Fruit fly (Drosophila melanogaster) whole organism, embryonic: ENCODE measurements around the gene pyx.

Experiments
- B-H1 ChIP-seq: fragments of 200-800 bp; sonication (Bioruptor generic); IDR thresholded peaks from 3 replicates; pipeline ENCODE4 v1.3.6; 2022; ENCODE audit warnings: missing biosample characterization, missing genetic modification characterization
- B-H2 ChIP-seq: fragments of 200-800 bp; sonication (Bioruptor generic); optimal IDR thresholded peaks from 2 replicates; lab custom pipeline; 2018; ENCODE audit warnings: missing biosample characterization, mild to moderate bottlenecking, missing genetic modification characterization
- CG10274 ChIP-seq: fragments of 200-800 bp; sonication (Bioruptor generic); optimal IDR thresholded peaks from 3 replicates; lab custom pipeline; 2017; ENCODE audit warnings: missing biosample characterization, mild to moderate bottlenecking, missing genetic modification characterization
- CG10366 ChIP-seq: fragments of 200-800 bp; sonication (Bioruptor generic); IDR thresholded peaks from 2 replicates; pipeline ENCODE4 v1.3.6; 2022; ENCODE audit warnings: missing biosample characterization, missing genetic modification characterization
- CG13123 ChIP-seq: fragments of 200-800 bp; sonication (Bioruptor generic); optimal IDR thresholded peaks from 2 replicates; lab custom pipeline; 2016; ENCODE audit warnings: missing biosample characterization, missing genetic modification characterization
- CG14014 ChIP-seq: fragments of 200-800 bp; sonication (Bioruptor generic); IDR thresholded peaks from 2 replicates; pipeline ENCODE4 v1.3.6; 2022; ENCODE audit warnings: missing biosample characterization, missing genetic modification characterization
- CG17912 ChIP-seq: fragments of 200-800 bp; sonication (Bioruptor generic); optimal IDR thresholded peaks from 2 replicates; lab custom pipeline; 2018; ENCODE audit warnings: missing biosample characterization, mild to moderate bottlenecking, missing genetic modification characterization
- CG18262 ChIP-seq: fragments of 200-800 bp; optimal IDR thresholded peaks from 3 replicates; lab custom pipeline; 2019; ENCODE audit warnings: missing biosample characterization, mild to moderate bottlenecking, missing genetic modification characterization, moderate library complexity
- CG18764 ChIP-seq: fragments of 200-800 bp; sonication (Bioruptor generic); optimal IDR thresholded peaks from 3 replicates; lab custom pipeline; 2016; ENCODE audit warnings: missing biosample characterization, missing genetic modification characterization
- CG2120 ChIP-seq: fragments of 200-800 bp; sonication (Bioruptor generic); optimal IDR thresholded peaks from 3 replicates; lab custom pipeline; 2016; ENCODE audit warnings: missing biosample characterization, missing genetic modification characterization
- CG2875 ChIP-seq: fragments of 200-800 bp; sonication (Bioruptor generic); optimal IDR thresholded peaks from 2 replicates; lab custom pipeline; 2017; ENCODE audit warnings: missing biosample characterization, mild to moderate bottlenecking, missing genetic modification characterization, missing genetic modification reagents
- CG33557 ChIP-seq: fragments of 200-800 bp; sonication (Bioruptor generic); optimal IDR thresholded peaks from 2 replicates; lab custom pipeline; 2019; ENCODE audit warnings: missing biosample characterization, mild to moderate bottlenecking, missing genetic modification characterization, moderate library complexity
- CG3407 ChIP-seq: fragments of 200-800 bp; sonication (Bioruptor generic); optimal IDR thresholded peaks from 2 replicates; lab custom pipeline; 2018; ENCODE audit warnings: missing biosample characterization, mild to moderate bottlenecking, missing genetic modification characterization
- CG3726 ChIP-seq: fragments of 200-800 bp; sonication (Bioruptor generic); IDR thresholded peaks from 3 replicates; pipeline ENCODE4, ENCODE4 v1.3.6; 2022; ENCODE audit warnings: missing biosample characterization, missing genetic modification characterization
- CG4820 ChIP-seq: fragments of 200-800 bp; sonication (Bioruptor generic); optimal IDR thresholded peaks from 3 replicates; lab custom pipeline; 2016; ENCODE audit warnings: missing biosample characterization, missing genetic modification characterization
- CG6175 ChIP-seq: fragments of 200-800 bp; sonication (Bioruptor generic); IDR thresholded peaks from 3 replicates; pipeline ENCODE4 v1.3.6; 2022; ENCODE audit warnings: missing biosample characterization, missing genetic modification characterization
- CG6272 ChIP-seq: fragments of 200-800 bp; sonication (Bioruptor generic); IDR thresholded peaks from 2 replicates; pipeline ENCODE4 v1.3.6; 2022; ENCODE audit warnings: missing biosample characterization, missing genetic modification characterization
- CG6654 ChIP-seq: fragments of 200-800 bp; sonication (Bioruptor generic); optimal IDR thresholded peaks from 2 replicates; lab custom pipeline; 2017; ENCODE audit warnings: missing biosample characterization, mild to moderate bottlenecking, missing genetic modification characterization
- CG6683 ChIP-seq: fragments of 200-800 bp; sonication (Bioruptor generic); optimal IDR thresholded peaks from 2 replicates; lab custom pipeline; 2017; ENCODE audit warnings: missing biosample characterization, mild to moderate bottlenecking, missing genetic modification characterization, missing genetic modification reagents
- CG7745 ChIP-seq: fragments of 200-800 bp; sonication (Bioruptor generic); optimal IDR thresholded peaks from 2 replicates; lab custom pipeline; 2018; ENCODE audit warnings: missing biosample characterization, mild to moderate bottlenecking, missing genetic modification characterization, moderate library complexity
- CG9797 ChIP-seq: fragments of 200-800 bp; sonication (Bioruptor generic); optimal IDR thresholded peaks from 3 replicates; lab custom pipeline; 2018; ENCODE audit warnings: missing biosample characterization, mild to moderate bottlenecking, missing genetic modification characterization
- CHES-1-like ChIP-seq: fragments of 200-800 bp; sonication (Bioruptor generic); optimal IDR thresholded peaks from 2 replicates; lab custom pipeline; 2016; ENCODE audit warnings: missing biosample characterization, missing genetic modification characterization
- Camta ChIP-seq: fragments of 200-800 bp; sonication (Bioruptor generic); optimal IDR thresholded peaks from 2 replicates; lab custom pipeline; 2016; ENCODE audit warnings: missing biosample characterization, missing genetic modification characterization
- CkIIα-i1 ChIP-seq: fragments of 200-800 bp; sonication (Bioruptor generic); IDR thresholded peaks from 2 replicates; pipeline ENCODE4 v1.3.6; 2022; ENCODE audit warnings: missing biosample characterization, missing genetic modification characterization
- CrebB ChIP-seq: fragments of 200-800 bp; sonication (Bioruptor generic); optimal IDR thresholded peaks from 3 replicates; lab custom pipeline; 2018; ENCODE audit warnings: missing biosample characterization, mild to moderate bottlenecking, missing genetic modification characterization
- Elba2 ChIP-seq: fragments of 200-800 bp; sonication (Bioruptor generic); optimal IDR thresholded peaks from 3 replicates; lab custom pipeline; 2016; ENCODE audit warnings: missing biosample characterization, missing genetic modification characterization
- Hey ChIP-seq: fragments of 200-800 bp; sonication (Bioruptor generic); optimal IDR thresholded peaks from 3 replicates; lab custom pipeline; 2018; ENCODE audit warnings: missing biosample characterization, mild to moderate bottlenecking, missing genetic modification characterization
- HmgD ChIP-seq: fragments of 200-800 bp; sonication (Bioruptor generic); optimal IDR thresholded peaks from 3 replicates; lab custom pipeline; 2016; ENCODE audit warnings: missing biosample characterization, missing genetic modification characterization
- Max ChIP-seq: fragments of 200-800 bp; sonication (Bioruptor generic); optimal IDR thresholded peaks from 2 replicates; lab custom pipeline; 2016; ENCODE audit warnings: missing biosample characterization, mild to moderate bottlenecking, missing genetic modification characterization
- NK7.1 ChIP-seq: fragments of 200-800 bp; sonication (Bioruptor generic); optimal IDR thresholded peaks from 3 replicates; lab custom pipeline; 2016; ENCODE audit warnings: missing biosample characterization, missing genetic modification characterization
- Oli ChIP-seq: fragments of 200-800 bp; sonication (Bioruptor generic); optimal IDR thresholded peaks from 2 replicates; lab custom pipeline; 2018; ENCODE audit warnings: missing biosample characterization, mild to moderate bottlenecking, missing genetic modification characterization, moderate library complexity
- Ptx1 ChIP-seq: fragments of 200-800 bp; sonication (Bioruptor generic); IDR thresholded peaks from 2 replicates; pipeline ENCODE4 v1.3.6; 2022; ENCODE audit warnings: missing biosample characterization, missing genetic modification characterization
- Trl ChIP-seq, 3 experiments: fragments of >200 bp in 2 of 3; fragments of 200-800 bp in 1 of 3; sonication (Bioruptor generic) in 1 of 3; optimal IDR thresholded peaks; 2 replicates in 1 of 3; 3 replicates in 2 of 3; lab custom pipeline; 2016 to 2017; ENCODE audit warnings: missing biosample characterization in 1 of 3, missing genetic modification characterization in 1 of 3
- abd-A ChIP-seq: fragments of 200-800 bp; sonication (Bioruptor generic); optimal IDR thresholded peaks from 3 replicates; lab custom pipeline; 2019; ENCODE audit warnings: missing biosample characterization, mild to moderate bottlenecking, missing genetic modification characterization, moderate library complexity
- aop ChIP-seq: fragments of 200-800 bp; sonication (Bioruptor generic); IDR thresholded peaks from 2 replicates; pipeline ENCODE4 v1.3.6; 2022; ENCODE audit warnings: missing biosample characterization, missing genetic modification characterization
- ara ChIP-seq: fragments of 200-800 bp; sonication (Bioruptor generic); IDR thresholded peaks from 2 replicates; pipeline ENCODE4 v1.3.6; 2022; ENCODE audit warnings: missing biosample characterization, missing genetic modification characterization
- bigmax ChIP-seq: fragments of 200-800 bp; sonication (Bioruptor generic); optimal IDR thresholded peaks from 2 replicates; lab custom pipeline; 2018; ENCODE audit warnings: missing biosample characterization, mild to moderate bottlenecking, missing genetic modification characterization
- cas ChIP-seq: fragments of 200-800 bp; sonication (Bioruptor generic); IDR thresholded peaks from 2 replicates; pipeline ENCODE4 v1.3.6; 2022; ENCODE audit warnings: missing biosample characterization, missing genetic modification characterization
- chif ChIP-seq, 2 experiments: fragments of 200-800 bp; sonication (Bioruptor generic); optimal IDR thresholded peaks; 3 replicates each; lab custom pipeline; 2016; ENCODE audit warnings: missing biosample characterization in 2 of 2, missing genetic modification characterization in 2 of 2
- dimm ChIP-seq: fragments of 200-800 bp; sonication (Bioruptor generic); IDR thresholded peaks from 2 replicates; pipeline ENCODE4 v1.3.6; 2022; ENCODE audit warnings: missing biosample characterization, missing genetic modification characterization
- dpn ChIP-seq, 2 experiments: fragments of 200-800 bp; sonication (Bioruptor generic); optimal IDR thresholded peaks; 3 replicates each; lab custom pipeline; 2016; ENCODE audit warnings: missing biosample characterization in 2 of 2, missing genetic modification characterization in 2 of 2
- eyg ChIP-seq: fragments of 200-800 bp; sonication (Bioruptor generic); optimal IDR thresholded peaks from 3 replicates; lab custom pipeline; 2016; ENCODE audit warnings: missing biosample characterization, missing genetic modification characterization
- gem ChIP-seq: fragments of 200-800 bp; sonication (Bioruptor generic); optimal IDR thresholded peaks from 2 replicates; lab custom pipeline; 2019; ENCODE audit warnings: missing biosample characterization, mild to moderate bottlenecking, missing genetic modification characterization, moderate library complexity
- nerfin-1 ChIP-seq: fragments of 200-800 bp; sonication (Bioruptor generic); optimal IDR thresholded peaks from 3 replicates; lab custom pipeline; 2019; ENCODE audit warnings: missing biosample characterization, mild to moderate bottlenecking, missing genetic modification characterization, moderate library complexity
- pho ChIP-seq: fragments of 200-800 bp; sonication (Bioruptor generic); optimal IDR thresholded peaks from 2 replicates; lab custom pipeline; 2016; ENCODE audit warnings: missing biosample characterization, missing genetic modification characterization
- pros ChIP-seq: fragments of 200-800 bp; sonication (Bioruptor generic); optimal IDR thresholded peaks from 3 replicates; lab custom pipeline; 2019; ENCODE audit warnings: missing biosample characterization, mild to moderate bottlenecking, missing genetic modification characterization, moderate library complexity
- so ChIP-seq: fragments of 200-800 bp; sonication (Bioruptor generic); IDR thresholded peaks from 3 replicates; pipeline ENCODE4 v1.3.6; 2022; ENCODE audit warnings: missing biosample characterization, missing genetic modification characterization
- ssp ChIP-seq: fragments of 200-800 bp; sonication (Bioruptor generic); IDR thresholded peaks from 2 replicates; pipeline ENCODE4 v1.3.6; 2022; ENCODE audit warnings: missing biosample characterization, missing genetic modification characterization
- tll ChIP-seq, 2 experiments: fragments of 200-800 bp in 1 of 2; fragments of >200 bp in 1 of 2; sonication (Bioruptor generic) in 1 of 2; optimal IDR thresholded peaks; 2 replicates each; lab custom pipeline; 2017 to 2019; ENCODE audit warnings: missing biosample characterization in 2 of 2, missing genetic modification characterization in 2 of 2, mild to moderate bottlenecking in 1 of 2, moderate library complexity in 1 of 2
- toy ChIP-seq: fragments of 200-800 bp; sonication (Bioruptor generic); IDR thresholded peaks from 2 replicates; pipeline ENCODE4 v1.3.6; 2022; ENCODE audit warnings: missing biosample characterization, missing genetic modification characterization
- unc-4 ChIP-seq: fragments of 200-800 bp; sonication (Bioruptor generic); IDR thresholded peaks from 2 replicates; pipeline ENCODE4 v1.3.6; 2022; ENCODE audit warnings: missing biosample characterization, missing genetic modification characterization; ENCODE audit not compliant: partially characterized antibody

Gene pyx

DNA sequence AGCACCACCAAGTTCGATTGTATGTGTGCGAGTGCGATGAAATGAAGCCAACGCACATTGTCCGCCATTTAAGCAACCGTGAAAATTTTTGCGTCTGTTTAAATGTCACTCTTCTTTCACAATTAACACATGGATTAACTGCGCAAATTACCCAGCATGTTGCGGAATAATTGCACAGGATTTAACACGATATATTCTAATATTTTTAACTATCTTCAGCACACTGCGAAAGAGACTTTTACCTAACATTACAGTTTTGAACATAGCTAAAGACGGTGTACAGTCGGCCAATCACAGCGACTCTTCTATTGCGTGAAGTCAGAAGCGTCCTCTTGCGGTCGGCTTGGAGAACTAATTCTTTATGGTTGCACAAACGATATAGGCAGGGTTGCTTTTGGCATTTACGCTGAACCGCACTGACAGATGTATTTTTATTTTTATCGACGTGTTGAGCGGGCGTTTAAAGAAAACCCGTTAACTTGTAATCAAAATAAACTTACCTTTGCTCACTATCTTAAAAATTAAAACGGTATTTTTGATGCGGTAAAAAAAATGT, 23.9 kb upstream of the pyx start (continued):
- no peak for TF ChIP-seq CG7745 (tag; lab: Kevin White, UChicago)
- no peak for TF ChIP-seq B-H1 (GFP tag; lab: Robert Waterston, UW)
- no peak for TF ChIP-seq CG18262
- TF ChIP-seq B-H2 (GFP tag; lab: Kevin White, UChicago) = peak; percentile 70
- TF ChIP-seq dpn (GFP tag; optimal IDR thresholded peaks at IDR 0.05; lab: Kevin White, UChicago) = peak; percentile 46 to 48
- TF ChIP-seq chif (GFP tag; optimal IDR thresholded peaks at IDR 0.05; lab: Kevin White, UChicago) = peak; percentile 48 to 54
- no peak for TF ChIP-seq CG4820
- no peak for TF ChIP-seq CG33557 (GFP tag; lab: Kevin White, UChicago)
- TF ChIP-seq CG18764 (GFP tag; lab: Kevin White, UChicago) = peak; percentile 47
- no peak for TF ChIP-seq Max
- no peak for TF ChIP-seq abd-A (tag; lab: Kevin White, UChicago)
- no peak for TF ChIP-seq CG10274 (GFP tag; lab: Kevin White, UChicago)
- peak; percentile 51 for TF ChIP-seq HmgD (GFP tag; lab: Kevin White, UChicago)
- peak; percentile 6 for TF ChIP-seq CG2875 (GFP tag; lab: Kevin White, UChicago)
- no peak for TF ChIP-seq pros
- TF ChIP-seq CG3726 (GFP tag; lab: Robert Waterston, UW) = no peak
- peak; percentile 60 for TF ChIP-seq CG14014 (GFP tag; lab: Robert Waterston, UW)
- TF ChIP-seq Hey (tag; lab: Kevin White, UChicago) = no peak
- no peak for TF ChIP-seq toy (GFP tag; lab: Robert Waterston, UW)
- peak; percentile 73 for TF ChIP-seq pho (GFP tag; lab: Kevin White, UChicago)
- peak; percentile 17 for TF ChIP-seq eyg
- no peak for TF ChIP-seq CG6683 (GFP tag; lab: Kevin White, UChicago)
- no peak for TF ChIP-seq dimm (GFP tag; lab: Robert Waterston, UW)
- no peak for TF ChIP-seq Oli (tag; lab: Kevin White, UChicago)
- TF ChIP-seq CG10366 (GFP tag; lab: Robert Waterston, UW) = no peak
- peak; percentile 15 for TF ChIP-seq nerfin-1
- TF ChIP-seq CG2120 (GFP tag; lab: Kevin White, UChicago) = peak; percentile 53
- peak; percentile 61 for TF ChIP-seq ssp (GFP tag; lab: Robert Waterston, UW)
- no peak for TF ChIP-seq ara (GFP tag; lab: Robert Waterston, UW)
- TF ChIP-seq cas (GFP tag; lab: Robert Waterston, UW) = 0 out of 2 replicates have a peak, but pooled peaks have one; percentile 10
- TF ChIP-seq so (GFP tag; lab: Robert Waterston, UW) = no peak
- no peak for TF ChIP-seq CrebB (tag; lab: Kevin White, UChicago)
- no peak for TF ChIP-seq Trl (optimal IDR thresholded peaks at IDR 0.05; lab: Kevin White, UChicago)
- TF ChIP-seq Trl (GFP tag; optimal IDR thresholded peaks at IDR 0.05; lab: Kevin White, UChicago) = peak; percentile 50
- TF ChIP-seq Ptx1 = peak; percentile 22; the same call in 1 of the 2 replicates
- TF ChIP-seq Elba2 = no peak
- no peak for TF ChIP-seq CG6654
- TF ChIP-seq NK7.1 (GFP tag; lab: Kevin White, UChicago) = peak; percentile 43
- no peak for TF ChIP-seq aop (GFP tag; lab: Robert Waterston, UW)
- TF ChIP-seq CG17912 (GFP tag; lab: Kevin White, UChicago) = peak; percentile 67
- no peak for TF ChIP-seq gem (tag; lab: Kevin White, UChicago)
- TF ChIP-seq CG9797 (GFP tag; lab: Kevin White, UChicago) = peak; percentile 49
- TF ChIP-seq unc-4 (GFP tag; lab: Robert Waterston, UW) = peak; percentile 54
- TF ChIP-seq bigmax = peak; percentile 54
- TF ChIP-seq CG3407 (GFP tag; lab: Kevin White, UChicago) = no peak
- TF ChIP-seq Camta (GFP tag; lab: Kevin White, UChicago) = peak; percentile 72
- peak; percentile 50 for TF ChIP-seq CHES-1-like (GFP tag; lab: Kevin White, UChicago)
- no peak for TF ChIP-seq CkIIα-i1 (GFP tag; lab: Robert Waterston, UW)
- no peak for TF ChIP-seq CG6175 (GFP tag; lab: Robert Waterston, UW)
- TF ChIP-seq CG13123 (GFP tag; lab: Kevin White, UChicago) = no peak
- TF ChIP-seq CG6272 (GFP tag; lab: Robert Waterston, UW) = no peak
- no peak for TF ChIP-seq tll (GFP tag; optimal IDR thresholded peaks at IDR 0.05; lab: Kevin White, UChicago)
